Fruit fly (Drosophila melanogaster) whole organism, embryonic: ENCODE data around the gene FucTD.

Source experiments
- BtbVII ChIP-seq: fragments of 200-800 bp; sonication (Bioruptor generic); optimal IDR thresholded peaks from 3 replicates; lab custom pipeline; 2017; ENCODE audit warnings: missing biosample characterization, mild to moderate bottlenecking, missing genetic modification characterization
- CG11093 ChIP-seq: fragments of 200-800 bp; sonication (Bioruptor generic); IDR thresholded peaks from 3 replicates; pipeline ENCODE4 v1.3.6; 2022; ENCODE audit warnings: missing biosample characterization, missing genetic modification characterization
- CG12769 ChIP-seq: fragments of 200-800 bp; sonication (Bioruptor generic); optimal IDR thresholded peaks from 2 replicates; lab custom pipeline; 2019; ENCODE audit warnings: missing biosample characterization, mild to moderate bottlenecking, missing genetic modification characterization, moderate library complexity
- CG13424 ChIP-seq: fragments of 200-800 bp; sonication (Bioruptor generic); optimal IDR thresholded peaks from 2 replicates; lab custom pipeline; 2019; ENCODE audit warnings: missing biosample characterization, mild to moderate bottlenecking, missing genetic modification characterization, moderate library complexity
- CG15601 ChIP-seq: fragments of 200-800 bp; sonication (Bioruptor generic); optimal IDR thresholded peaks from 3 replicates; lab custom pipeline; 2019; ENCODE audit warnings: missing biosample characterization, mild to moderate bottlenecking, missing genetic modification characterization, moderate library complexity
- CG15696 ChIP-seq: fragments of 200-800 bp; sonication (Bioruptor generic); optimal IDR thresholded peaks from 2 replicates; lab custom pipeline; 2019; ENCODE audit warnings: missing biosample characterization, mild to moderate bottlenecking, missing genetic modification characterization, moderate library complexity
- CG1602 ChIP-seq: fragments of 200-800 bp; sonication (Bioruptor generic); optimal IDR thresholded peaks from 3 replicates; lab custom pipeline; 2016; ENCODE audit warnings: missing biosample characterization, missing genetic modification characterization
- CG1647 ChIP-seq: fragments of 200-800 bp; sonication (Bioruptor generic); optimal IDR thresholded peaks from 3 replicates; lab custom pipeline; 2016; ENCODE audit warnings: missing biosample characterization, missing genetic modification characterization
- CG16779 ChIP-seq: fragments of 200-800 bp; sonication (Bioruptor generic); IDR thresholded peaks from 2 replicates; pipeline ENCODE4 v1.3.6; 2022; ENCODE audit warnings: missing biosample characterization, missing genetic modification characterization
- CG17186 ChIP-seq: fragments of 200-800 bp; sonication (Bioruptor generic); optimal IDR thresholded peaks from 3 replicates; lab custom pipeline; 2017; ENCODE audit warnings: missing biosample characterization, missing genetic modification reagents, missing genetic modification characterization
- CG17829 ChIP-seq: fragments of 200-800 bp; optimal IDR thresholded peaks from 2 replicates; lab custom pipeline; 2019; ENCODE audit warnings: missing biosample characterization, mild to moderate bottlenecking, missing genetic modification characterization, moderate library complexity
- CG17912 ChIP-seq: fragments of 200-800 bp; sonication (Bioruptor generic); optimal IDR thresholded peaks from 2 replicates; lab custom pipeline; 2018; ENCODE audit warnings: missing biosample characterization, mild to moderate bottlenecking, missing genetic modification characterization
- CG30020 ChIP-seq: fragments of 200-800 bp; optimal IDR thresholded peaks from 2 replicates; lab custom pipeline; 2019; ENCODE audit warnings: missing biosample characterization, mild to moderate bottlenecking, missing genetic modification characterization, moderate library complexity
- CG3281 ChIP-seq: fragments of 200-800 bp; sonication (Bioruptor generic); optimal IDR thresholded peaks from 3 replicates; lab custom pipeline; 2017; ENCODE audit warnings: missing biosample characterization, mild to moderate bottlenecking, missing genetic modification characterization
- CG3726 ChIP-seq: fragments of 200-800 bp; sonication (Bioruptor generic); IDR thresholded peaks from 3 replicates; pipeline ENCODE4, ENCODE4 v1.3.6; 2022; ENCODE audit warnings: missing biosample characterization, missing genetic modification characterization
- CG3838 ChIP-seq: fragments of 200-800 bp; sonication (Bioruptor generic); optimal IDR thresholded peaks from 3 replicates; lab custom pipeline; 2016; ENCODE audit warnings: missing biosample characterization, missing genetic modification characterization
- CG42726 ChIP-seq: fragments of 200-800 bp; sonication (Bioruptor generic); IDR thresholded peaks from 2 replicates; pipeline ENCODE4 v1.3.6; 2022; ENCODE audit warnings: missing biosample characterization, missing genetic modification characterization; ENCODE audit not compliant: partially characterized antibody
- CG7745 ChIP-seq: fragments of 200-800 bp; sonication (Bioruptor generic); optimal IDR thresholded peaks from 2 replicates; lab custom pipeline; 2018; ENCODE audit warnings: missing biosample characterization, mild to moderate bottlenecking, missing genetic modification characterization, moderate library complexity
- CG7987 ChIP-seq: fragments of 200-800 bp; sonication (Bioruptor generic); optimal IDR thresholded peaks from 2 replicates; lab custom pipeline; 2018; ENCODE audit warnings: missing biosample characterization, mild to moderate bottlenecking, missing genetic modification characterization, moderate library complexity
- CG8281 ChIP-seq: fragments of 200-800 bp; sonication (Bioruptor generic); optimal IDR thresholded peaks from 2 replicates; lab custom pipeline; 2018; ENCODE audit warnings: missing biosample characterization, mild to moderate bottlenecking, missing genetic modification characterization, moderate library complexity
- CG9609 ChIP-seq: fragments of 200-800 bp; sonication (Bioruptor generic); optimal IDR thresholded peaks from 3 replicates; lab custom pipeline; 2016; ENCODE audit warnings: missing biosample characterization, missing genetic modification characterization
- CrebB ChIP-seq: fragments of 200-800 bp; sonication (Bioruptor generic); optimal IDR thresholded peaks from 3 replicates; lab custom pipeline; 2018; ENCODE audit warnings: missing biosample characterization, mild to moderate bottlenecking, missing genetic modification characterization
- D ChIP-seq, 2 experiments: fragments of 200-800 bp in 1 of 2; fragments of >200 bp in 1 of 2; sonication (Bioruptor generic) in 1 of 2; optimal IDR thresholded peaks; 2 replicates in 1 of 2; 3 replicates in 1 of 2; lab custom pipeline; 2017; ENCODE audit warnings: mild to moderate bottlenecking in 1 of 2, missing biosample characterization in 1 of 2, missing genetic modification characterization in 1 of 2, missing genetic modification reagents in 1 of 2
- H15 ChIP-seq: fragments of 200-800 bp; sonication (Bioruptor generic); IDR thresholded peaks from 3 replicates; pipeline ENCODE4 v1.3.6; 2022; ENCODE audit warnings: missing biosample characterization, missing genetic modification characterization
- HLH4C ChIP-seq: fragments of 200-800 bp; sonication (Bioruptor generic); IDR thresholded peaks from 3 replicates; pipeline ENCODE4 v1.3.6; 2022; ENCODE audit warnings: missing biosample characterization, missing genetic modification characterization; ENCODE audit not compliant: partially characterized antibody
- Meics ChIP-seq: fragments of 200-800 bp; sonication (Bioruptor generic); optimal IDR thresholded peaks from 2 replicates; lab custom pipeline; 2017; ENCODE audit warnings: missing biosample characterization, mild to moderate bottlenecking, missing genetic modification characterization
- Mes4 ChIP-seq: fragments of 200-800 bp; sonication (Bioruptor generic); optimal IDR thresholded peaks from 2 replicates; lab custom pipeline; 2016; ENCODE audit warnings: missing biosample characterization, missing genetic modification characterization
- Nf-YA ChIP-seq: fragments of 200-800 bp; sonication (Bioruptor generic); IDR thresholded peaks from 2 replicates; pipeline ENCODE4 v1.3.6; 2022; ENCODE audit warnings: missing biosample characterization, missing genetic modification characterization
- Oaz ChIP-seq: fragments of 200-800 bp; sonication (Bioruptor generic); IDR thresholded peaks from 2 replicates; pipeline ENCODE4 v1.3.6; 2022; ENCODE audit warnings: missing biosample characterization, missing genetic modification characterization
- Rfx ChIP-seq: fragments of 200-800 bp; sonication (Bioruptor generic); IDR thresholded peaks from 2 replicates; pipeline ENCODE4 v1.3.6; 2022; ENCODE audit warnings: missing biosample characterization, missing genetic modification characterization
- Sox100B ChIP-seq: fragments of 200-800 bp; sonication (Bioruptor generic); optimal IDR thresholded peaks from 3 replicates; lab custom pipeline; 2018; ENCODE audit warnings: missing biosample characterization, mild to moderate bottlenecking, missing genetic modification characterization
- ab ChIP-seq: fragments of 200-800 bp; sonication (Bioruptor generic); optimal IDR thresholded peaks from 2 replicates; lab custom pipeline; 2016; ENCODE audit warnings: missing biosample characterization, missing genetic modification characterization
- chm ChIP-seq: fragments of 200-800 bp; sonication (Bioruptor generic); IDR thresholded peaks from 2 replicates; pipeline ENCODE4 v1.3.6; 2022; ENCODE audit warnings: missing biosample characterization, missing genetic modification characterization
- ci ChIP-seq: fragments of 200-800 bp; sonication (Bioruptor generic); IDR thresholded peaks from 3 replicates; pipeline ENCODE4 v1.3.6; 2022; ENCODE audit warnings: missing biosample characterization, missing genetic modification characterization
- crol ChIP-seq: fragments of 200-800 bp; sonication (Bioruptor generic); IDR thresholded peaks from 2 replicates; pipeline ENCODE4 v1.3.6; 2022; ENCODE audit warnings: missing biosample characterization, missing genetic modification characterization
- dan ChIP-seq: fragments of 200-800 bp; sonication (Bioruptor generic); IDR thresholded peaks from 2 replicates; pipeline ENCODE4 v1.3.6; 2022; ENCODE audit warnings: missing biosample characterization, missing genetic modification characterization
- dm ChIP-seq: fragments of 200-800 bp; sonication (Bioruptor generic); optimal IDR thresholded peaks from 3 replicates; lab custom pipeline; 2016; ENCODE audit warnings: missing biosample characterization, missing genetic modification characterization
- ewg ChIP-seq: fragments of 200-800 bp; sonication (Bioruptor generic); optimal IDR thresholded peaks from 3 replicates; lab custom pipeline; 2017; ENCODE audit warnings: mild to moderate bottlenecking, missing biosample characterization, missing genetic modification reagents, missing genetic modification characterization
- fd64A ChIP-seq: fragments of 200-800 bp; sonication (Bioruptor generic); optimal IDR thresholded peaks from 3 replicates; lab custom pipeline; 2018; ENCODE audit warnings: missing biosample characterization, mild to moderate bottlenecking, missing genetic modification characterization
- gsb-n ChIP-seq: fragments of 200-800 bp; sonication (Bioruptor generic); optimal IDR thresholded peaks from 3 replicates; lab custom pipeline; 2018; ENCODE audit warnings: missing biosample characterization, mild to moderate bottlenecking, missing genetic modification characterization
- h ChIP-seq: fragments of >200 bp; optimal IDR thresholded peaks from 2 replicates; lab custom pipeline; 2017
- insv ChIP-seq, 2 experiments: fragments of 200-800 bp; sonication (Bioruptor generic); optimal IDR thresholded peaks; 3 replicates each; lab custom pipeline; 2016 to 2018; ENCODE audit warnings: missing biosample characterization in 2 of 2, missing genetic modification characterization in 2 of 2
- kah ChIP-seq: fragments of 200-800 bp; sonication (Bioruptor generic); optimal IDR thresholded peaks from 2 replicates; lab custom pipeline; 2018; ENCODE audit warnings: missing biosample characterization, mild to moderate bottlenecking, missing genetic modification characterization
- lbe ChIP-seq: fragments of 200-800 bp; sonication (Bioruptor generic); optimal IDR thresholded peaks from 2 replicates; lab custom pipeline; 2016; ENCODE audit warnings: missing biosample characterization, mild to moderate bottlenecking, missing genetic modification characterization
- mam ChIP-seq: fragments of 200-800 bp; sonication (Bioruptor generic); optimal IDR thresholded peaks from 3 replicates; lab custom pipeline; 2016; ENCODE audit warnings: missing biosample characterization, missing genetic modification characterization
- oc ChIP-seq: fragments of 200-800 bp; sonication (Bioruptor generic); optimal IDR thresholded peaks from 2 replicates; lab custom pipeline; 2018; ENCODE audit warnings: missing biosample characterization, mild to moderate bottlenecking, missing genetic modification characterization, moderate library complexity
- pnt ChIP-seq: fragments of 200-800 bp; sonication (Bioruptor generic); optimal IDR thresholded peaks from 3 replicates; lab custom pipeline; 2016; ENCODE audit warnings: missing biosample characterization, missing genetic modification characterization
- row ChIP-seq: fragments of 200-800 bp; sonication (Bioruptor generic); IDR thresholded peaks from 3 replicates; pipeline ENCODE4 v1.3.6; 2022; ENCODE audit warnings: missing biosample characterization, missing genetic modification characterization
- sens-2 ChIP-seq: fragments of 200-800 bp; sonication (Bioruptor generic); IDR thresholded peaks from 2 replicates; pipeline ENCODE4 v1.3.6; 2022; ENCODE audit warnings: missing biosample characterization, missing genetic modification characterization
- sima ChIP-seq: fragments of 200-800 bp; sonication (Bioruptor generic); optimal IDR thresholded peaks from 2 replicates; lab custom pipeline; 2016; ENCODE audit warnings: missing biosample characterization, missing genetic modification characterization
- toy ChIP-seq: fragments of 200-800 bp; sonication (Bioruptor generic); IDR thresholded peaks from 2 replicates; pipeline ENCODE4 v1.3.6; 2022; ENCODE audit warnings: missing biosample characterization, missing genetic modification characterization

Gene FucTD

dm6 chr3L:1463547-1463946 is 47.5 kb downstream of the FucTD start, which contains the start of gene rho (continued):
- TF ChIP-seq pnt (GFP tag; lab: Kevin White, UChicago) (no peak), dm (no peak), CG13424 (tag; lab: Kevin White, UChicago) (no peak), Sox100B (GFP tag; lab: Kevin White, UChicago) (no peak), sens-2 (GFP tag; lab: Robert Waterston, UW) (no peak), CG8281 (tag; lab: Kevin White, UChicago) (no peak), h (lab: Kevin White, UChicago) (no peak), insv (GFP tag; optimal IDR thresholded peaks at IDR 0.05; lab: Kevin White, UChicago) (peak in 1 of 2 experiments; percentile 13), CG3726 (GFP tag; lab: Robert Waterston, UW) (no peak), crol (GFP tag; lab: Robert Waterston, UW) (peak; percentile 49; the same call in 1 of the 2 replicates), CG17186 (GFP tag; lab: Kevin White, UChicago) (no peak), mam (GFP tag; lab: Kevin White, UChicago) (no peak), chm (GFP tag; lab: Robert Waterston, UW) (peak; percentile 85), CG12769 (tag; lab: Kevin White, UChicago) (no peak), CG3281 (peak; percentile 26), CG16779 (GFP tag; lab: Robert Waterston, UW) (no peak), sima (GFP tag; lab: Kevin White, UChicago) (no peak), CG42726 (GFP tag; lab: Robert Waterston, UW) (peak; percentile 63; the same call in 1 of the 2 replicates), CG1647 (GFP tag; lab: Kevin White, UChicago) (no peak), Meics (no peak), toy (GFP tag; lab: Robert Waterston, UW) (no peak), ci (peak; percentile 79), CG15601 (tag; lab: Kevin White, UChicago) (peak; percentile 61), dan (GFP tag; lab: Robert Waterston, UW) (no peak), H15 (no peak), CG9609 (GFP tag; lab: Kevin White, UChicago) (no peak), Mes4 (GFP tag; lab: Kevin White, UChicago) (no peak), kah (GFP tag; lab: Kevin White, UChicago) (no peak), CG15696 (tag; lab: Kevin White, UChicago) (no peak), fd64A (no peak), ewg (GFP tag; lab: Kevin White, UChicago) (no peak), CG11093 (GFP tag; lab: Robert Waterston, UW) (no peak), oc (tag; lab: Kevin White, UChicago) (peak; percentile 22), HLH4C (GFP tag; lab: Robert Waterston, UW) (peak; percentile 48; the same call in 1 of the 3 replicates), CG17829 (peak; percentile 58), D (optimal IDR thresholded peaks at IDR 0.05; lab: Kevin White, UChicago) (no peak), D (GFP tag; optimal IDR thresholded peaks at IDR 0.05; lab: Kevin White, UChicago) (no peak), CrebB (tag; lab: Kevin White, UChicago) (no peak), CG30020 (tag; lab: Kevin White, UChicago) (no peak), ab (GFP tag; lab: Kevin White, UChicago) (no peak), CG7745 (tag; lab: Kevin White, UChicago) (peak; percentile 42), lbe (GFP tag; lab: Kevin White, UChicago) (no peak), Rfx (GFP tag; lab: Robert Waterston, UW) (peak; percentile 45), Oaz (no peak), BtbVII (GFP tag; lab: Kevin White, UChicago) (no peak), CG7987 (peak; percentile 32), Nf-YA (no peak), CG1602 (GFP tag; lab: Kevin White, UChicago) (no peak), row (GFP tag; lab: Robert Waterston, UW) (0 out of 3 replicates have a peak, but pooled peaks have one; percentile 4), gsb-n (tag; lab: Kevin White, UChicago) (peak; percentile 46), CG17912 (GFP tag; lab: Kevin White, UChicago) (no peak), CG3838 (GFP tag; lab: Kevin White, UChicago) (peak; percentile 20)
